Fruit fly (Drosophila melanogaster): ENCODE data around the gene CG5646.

The CG5646 gene

dm6 chr3R:27605534-27606250 is 44.6 kb upstream of the CG5646 start (continued):
- TF ChIP-seq jumu (GFP tag; optimal IDR thresholded peaks at IDR 0.05) (no peak), Meics (GFP tag; optimal IDR thresholded peaks at IDR 0.05) (peak; percentile 7), zen2 (GFP tag; IDR thresholded peaks at IDR 0.05; ENCODE audit: partially characterized antibody) (no peak), CHES-1-like (GFP tag; optimal IDR thresholded peaks at IDR 0.05) (no peak), CG15479 (GFP tag; optimal IDR thresholded peaks at IDR 0.05) (no peak), chinmo (GFP tag; IDR thresholded peaks at IDR 0.05; ENCODE audit: partially characterized antibody) (0 out of 4 replicates have a peak, but pooled peaks have one; percentile 46), h (optimal IDR thresholded peaks at IDR 0.05) (no peak), CG16863 (GFP tag; optimal IDR thresholded peaks at IDR 0.05) (no peak), dm (GFP tag; optimal IDR thresholded peaks at IDR 0.05) (no peak), YL-1 (GFP tag; optimal IDR thresholded peaks at IDR 0.05) (no peak), CG30020 (tag; optimal IDR thresholded peaks at IDR 0.05) (no peak), org-1 (GFP tag; optimal IDR thresholded peaks at IDR 0.05) (no peak), CG7745 (tag; optimal IDR thresholded peaks at IDR 0.05) (no peak), gcm (GFP tag; optimal IDR thresholded peaks at IDR 0.05) (peak; percentile 5), C15 (GFP tag; IDR thresholded peaks at IDR 0.05) (no peak), Vsx1 (GFP tag; optimal IDR thresholded peaks at IDR 0.05) (no peak), pum (GFP tag; optimal IDR thresholded peaks at IDR 0.05) (no peak), Hand (GFP tag; optimal IDR thresholded peaks at IDR 0.05) (no peak), NK7.1 (GFP tag; optimal IDR thresholded peaks at IDR 0.05) (no peak), CG11723 (GFP tag; optimal IDR thresholded peaks at IDR 0.05) (no peak), mld (GFP tag; IDR thresholded peaks at IDR 0.05; ENCODE audit: partially characterized antibody) (no peak), Asciz (GFP tag; optimal IDR thresholded peaks at IDR 0.05) (no peak), E2f1 (GFP tag; IDR thresholded peaks at IDR 0.05) (no peak), CG11456 (GFP tag; IDR thresholded peaks at IDR 0.05) (no peak), Fer1 (GFP tag; optimal IDR thresholded peaks at IDR 0.05) (peak; percentile 32), CG10209 (GFP tag; optimal IDR thresholded peaks at IDR 0.05) (no peak), slp2 (GFP tag; optimal IDR thresholded peaks at IDR 0.05) (no peak), Awh (GFP tag; IDR thresholded peaks at IDR 0.05) (0 out of 2 replicates have a peak, but pooled peaks have one; percentile 9), chif (GFP tag; optimal IDR thresholded peaks at IDR 0.05) (no peak), sens-2 (GFP tag; IDR thresholded peaks at IDR 0.05) (no peak), Aef1 (GFP tag; IDR thresholded peaks at IDR 0.05) (no peak), Hr3 (GFP tag; optimal IDR thresholded peaks at IDR 0.05) (no peak), Dref (GFP tag; IDR thresholded peaks at IDR 0.05) (no peak), CG2875 (GFP tag; optimal IDR thresholded peaks at IDR 0.05) (no peak), lab (GFP tag; optimal IDR thresholded peaks at IDR 0.05) (peak; percentile 20), exex (tag; optimal IDR thresholded peaks at IDR 0.05) (peak; percentile 78), CG8944 (GFP tag; optimal IDR thresholded peaks at IDR 0.05) (no peak), CG31441 (GFP tag; IDR thresholded peaks at IDR 0.05) (no peak), btn (GFP tag; optimal IDR thresholded peaks at IDR 0.05) (no peak), Opbp (GFP tag; IDR thresholded peaks at IDR 0.05; ENCODE audit: partially characterized antibody) (no peak), Med (GFP tag) (peak; percentile 68), otp (GFP tag; IDR thresholded peaks at IDR 0.05) (no peak), grau (tag; optimal IDR thresholded peaks at IDR 0.05) (peak; percentile 83), Hey (tag; optimal IDR thresholded peaks at IDR 0.05) (peak; percentile 49), sna (GFP tag; IDR thresholded peaks at IDR 0.05; ENCODE audit: partially characterized antibody) (0 out of 2 replicates have a peak, but pooled peaks have one; percentile 40), gce (GFP tag; IDR thresholded peaks at IDR 0.05) (no peak), CG2120 (GFP tag; optimal IDR thresholded peaks at IDR 0.05) (peak; percentile 47), GATAe (GFP tag; conservative IDR thresholded peaks at IDR 0.05) (peak; percentile 34; the same call in 1 of the 2 replicates), CG3838 (GFP tag; optimal IDR thresholded peaks at IDR 0.05) (no peak), Hmr (GFP tag; optimal IDR thresholded peaks at IDR 0.05) (peak; percentile 26)

Data from whole organism, embryonic.